Worm (Caenorhabditis elegans) whole organism, midembryonic: ENCODE data around the gene K02E11.4.

ENCODE experiments used
- T22C8.4 ChIP-seq: fragments of 200-800 bp; sonication (Bioruptor generic); IDR thresholded peaks from 2 replicates; pipeline ENCODE4 v1.3.6; 2022; ENCODE audit warnings: missing genetic modification characterization, missing compliant biosample characterization
- cog-1 ChIP-seq: sonication (generic microtip); optimal IDR thresholded peaks from 2 replicates; lab custom pipeline; 2016; ENCODE audit warnings: missing genetic modification characterization, missing compliant biosample characterization
- flt-1 ChIP-seq: fragments of 200-800 bp; sonication (Bioruptor generic); IDR thresholded peaks from 2 replicates; pipeline ENCODE4 v1.3.6; 2022; ENCODE audit warnings: missing genetic modification characterization, missing compliant biosample characterization
- klf-2 ChIP-seq: fragments of 200-800 bp; sonication (Bioruptor generic); conservative IDR thresholded peaks from 2 replicates; pipeline ENCODE4 v1.3.6; 2022; ENCODE audit warnings: missing genetic modification reagents, missing genetic modification characterization, missing compliant biosample characterization
- ref-1 ChIP-seq: fragments of 200-800 bp; sonication (Bioruptor generic); conservative IDR thresholded peaks from 2 replicates; pipeline ENCODE4 v1.3.6; 2022; ENCODE audit warnings: missing genetic modification reagents, missing genetic modification characterization, missing compliant biosample characterization
- tab-1 ChIP-seq: fragments of 200-800 bp; sonication (Bioruptor generic); IDR thresholded peaks from 2 replicates; pipeline ENCODE4 v1.3.6; 2022; ENCODE audit warnings: missing genetic modification characterization, missing compliant biosample characterization
- ztf-23 ChIP-seq: fragments of 200-800 bp; sonication (Bioruptor generic); IDR thresholded peaks from 2 replicates; pipeline ENCODE4 v1.3.6; 2022; ENCODE audit warnings: missing genetic modification reagents, missing genetic modification characterization, missing compliant biosample characterization
- ztf-29 ChIP-seq: fragments of 200-800 bp; sonication (Bioruptor generic); IDR thresholded peaks from 2 replicates; pipeline ENCODE4 v1.3.6; 2022; ENCODE audit warnings: missing genetic modification reagents, missing genetic modification characterization, missing compliant biosample characterization

DNA sequence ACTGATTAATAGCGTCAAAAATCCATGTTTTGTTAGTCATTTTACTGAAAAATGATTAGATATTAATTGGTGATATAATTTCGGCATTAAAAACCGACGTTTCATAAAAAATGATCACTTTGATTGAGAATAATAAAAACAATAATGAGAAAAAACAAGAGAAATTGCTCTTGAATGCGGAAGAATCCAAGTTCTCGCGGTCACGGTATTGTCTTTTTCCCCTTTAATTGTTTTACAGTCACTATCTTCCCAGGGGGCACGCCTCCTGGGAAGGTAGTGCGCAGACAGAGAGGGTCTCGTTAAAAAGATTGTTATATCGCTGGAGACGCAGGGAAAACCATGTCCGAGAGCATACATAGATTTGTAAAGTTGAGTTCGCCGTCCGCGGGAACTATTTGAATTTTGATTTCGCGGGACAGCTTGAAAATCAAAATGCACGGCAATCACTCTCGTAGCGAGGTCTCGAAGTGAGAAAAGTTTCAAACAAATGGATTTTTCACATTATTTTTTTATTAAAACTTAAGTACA lies 45.8 kb upstream of the K02E11.4 start, which contains the start of gene F14D7.2:
- no peak for TF ChIP-seq klf-2
- no peak for TF ChIP-seq ztf-23 (GFP tag; lab: Robert Waterston, UW)
- TF ChIP-seq flt-1 (GFP tag; lab: Robert Waterston, UW), result no peak
- no peak for TF ChIP-seq tab-1 (GFP tag; lab: Robert Waterston, UW)
- TF ChIP-seq ztf-29 (GFP tag; lab: Robert Waterston, UW), result no peak
- no peak for TF ChIP-seq T22C8.4
- no peak for TF ChIP-seq ref-1 (GFP tag; lab: Robert Waterston, UW)
- no peak for TF ChIP-seq cog-1
